Fruit fly (Drosophila melanogaster): ENCODE measurements around the gene CecA2.
A peak's percentile ranks its signal among the peaks of the same experiment; 100 is the strongest.

CecA2 gene

DNA sequence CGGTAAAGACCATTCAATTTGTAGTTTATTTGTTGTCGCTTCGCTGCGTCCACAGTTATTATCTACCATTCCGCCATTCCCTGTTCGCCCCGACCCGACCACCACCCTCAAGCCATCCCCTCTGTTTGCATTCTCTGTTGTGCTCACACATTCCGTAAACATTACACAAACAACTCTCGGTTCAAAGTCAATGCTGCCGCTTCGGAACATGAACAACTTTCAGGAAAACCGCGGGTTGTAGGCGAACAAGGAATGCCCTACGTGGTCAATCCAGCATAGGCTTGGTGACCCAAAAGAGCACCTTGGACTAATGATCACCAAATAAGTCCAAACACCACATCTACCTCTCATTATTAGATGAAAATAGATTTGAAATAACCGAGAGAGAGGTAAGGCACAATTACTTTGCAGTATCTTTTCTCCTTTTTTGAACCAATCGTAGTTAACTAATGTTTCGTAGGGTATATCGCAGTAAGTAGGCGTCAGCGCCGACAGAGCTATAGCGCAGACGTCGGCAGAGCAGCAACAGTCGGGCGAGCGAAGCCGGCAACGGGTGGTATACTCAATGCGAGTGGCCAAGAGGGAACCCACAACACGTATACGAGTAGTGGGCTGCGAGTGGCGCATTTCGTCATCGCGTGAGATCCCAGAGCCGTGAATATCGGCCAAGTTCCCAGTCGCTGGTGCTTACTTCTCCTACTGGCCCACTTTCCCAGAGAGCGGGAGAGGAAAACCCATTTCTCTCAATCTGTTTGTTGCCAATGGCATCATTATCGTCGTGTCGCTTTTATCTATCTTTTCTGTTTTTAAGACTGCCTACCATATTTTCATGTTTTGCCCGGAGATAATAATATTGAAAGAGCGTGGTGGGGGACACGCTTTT lies 8.6 kb upstream of the CecA2 start (continued):
- TF ChIP-seq B-H1 (GFP tag; IDR thresholded peaks at IDR 0.05) (peak; percentile 84), Elba2 (GFP tag; optimal IDR thresholded peaks at IDR 0.05) (no peak), Dek (tag; optimal IDR thresholded peaks at IDR 0.05) (peak; percentile 91), Side (GFP tag; optimal IDR thresholded peaks at IDR 0.05) (peak; percentile 99), row (GFP tag; IDR thresholded peaks at IDR 0.05) (peak; percentile 99), CG12659 (GFP tag; optimal IDR thresholded peaks at IDR 0.05) (peak; percentile 90), Sox100B (GFP tag; optimal IDR thresholded peaks at IDR 0.05) (peak; percentile 96), CG8478 (optimal IDR thresholded peaks at IDR 0.05) (no peak), CG9215 (GFP tag; IDR thresholded peaks at IDR 0.05) (peak; percentile 90), CG3838 (GFP tag; optimal IDR thresholded peaks at IDR 0.05) (peak; percentile 96), fd96Cb (tag; optimal IDR thresholded peaks at IDR 0.05) (peak; percentile 97), nerfin-1 (tag; optimal IDR thresholded peaks at IDR 0.05) (peak; percentile 90), trem (tag; optimal IDR thresholded peaks at IDR 0.05) (peak; percentile 92), CG7357 (GFP tag; IDR thresholded peaks at IDR 0.05) (peak; percentile 88), Dfd (GFP tag; optimal IDR thresholded peaks at IDR 0.05) (no peak), Hey (tag; optimal IDR thresholded peaks at IDR 0.05) (peak; percentile 60), CG6175 (GFP tag; IDR thresholded peaks at IDR 0.05) (peak; percentile 62; the same call in 2 of the 3 replicates), Max (GFP tag; optimal IDR thresholded peaks at IDR 0.05) (peak; percentile 97), cato (GFP tag; optimal IDR thresholded peaks at IDR 0.05; ENCODE audit: borderline replicate concordance) (peak; percentile 77), ham (GFP tag; IDR thresholded peaks at IDR 0.05) (peak; percentile 74), esg (GFP tag; conservative IDR thresholded peaks at IDR 0.05) (peak; percentile 97), odd (GFP tag; optimal IDR thresholded peaks at IDR 0.05) (peak; percentile 90), nau (GFP tag; optimal IDR thresholded peaks at IDR 0.05) (peak; percentile 97), CG31365 (tag; optimal IDR thresholded peaks at IDR 0.05) (peak; percentile 89), CkIIα-i1 (GFP tag; IDR thresholded peaks at IDR 0.05) (peak; percentile 88), sob (GFP tag; IDR thresholded peaks at IDR 0.05) (peak; percentile 94), CG11723 (GFP tag; optimal IDR thresholded peaks at IDR 0.05) (peak; percentile 95), dm (GFP tag; optimal IDR thresholded peaks at IDR 0.05) (peak; percentile 87), ken (GFP tag; IDR thresholded peaks at IDR 0.05) (peak; percentile 91), CG12769 (tag; optimal IDR thresholded peaks at IDR 0.05) (peak; percentile 95), E2f1 (GFP tag; IDR thresholded peaks at IDR 0.05) (peak; percentile 93), sima (GFP tag; optimal IDR thresholded peaks at IDR 0.05) (peak; percentile 93), dysf (GFP tag; IDR thresholded peaks at IDR 0.05) (peak; percentile 97), wdn (GFP tag; IDR thresholded peaks at IDR 0.05) (peak; percentile 84), Pdp1 (GFP tag; optimal IDR thresholded peaks at IDR 0.05) (peak; percentile 97 to 98), salm (tag; optimal IDR thresholded peaks at IDR 0.05) (peak; percentile 72), ash1 (GFP tag; optimal IDR thresholded peaks at IDR 0.05) (peak; percentile 76), dpn (GFP tag; optimal IDR thresholded peaks at IDR 0.05) (peak; percentile 96 to 99), CG13424 (tag; optimal IDR thresholded peaks at IDR 0.05) (peak; percentile 90), Rfx (GFP tag; IDR thresholded peaks at IDR 0.05) (peak; percentile 95), mam (GFP tag; optimal IDR thresholded peaks at IDR 0.05) (peak; percentile 98), chinmo (GFP tag; IDR thresholded peaks at IDR 0.05; ENCODE audit: partially characterized antibody) (peak; percentile 94), CG10959 (GFP tag; IDR thresholded peaks at IDR 0.05) (peak; percentile 88), CG9876 (GFP tag; optimal IDR thresholded peaks at IDR 0.05) (peak; percentile 97), chif (GFP tag; optimal IDR thresholded peaks at IDR 0.05) (peak; percentile 93 to 98), D19B (GFP tag; optimal IDR thresholded peaks at IDR 0.05) (peak; percentile 93), phol (tag; optimal IDR thresholded peaks at IDR 0.05) (peak; percentile 96), CG6254 (GFP tag; optimal IDR thresholded peaks at IDR 0.05) (peak; percentile 95), CG4820 (GFP tag; optimal IDR thresholded peaks at IDR 0.05) (peak; percentile 97)

All from whole organism, embryonic.